Fruit fly (Drosophila melanogaster): ENCODE data around the gene CheB38a.

dm6 chr2L:20805624-20806339, 12.6 kb downstream of the CheB38a start:
- peak; percentile 54 for TF ChIP-seq CG34367 (tag; optimal IDR thresholded peaks at IDR 0.05)
- TF ChIP-seq CG8301 (tag; optimal IDR thresholded peaks at IDR 0.05), result peak; percentile 46
- TF ChIP-seq Pif1B (GFP tag; optimal IDR thresholded peaks at IDR 0.05), result peak; percentile 72
- TF ChIP-seq D1 (tag; optimal IDR thresholded peaks at IDR 0.05), result peak; percentile 32
- peak; percentile 70 for TF ChIP-seq CG8159 (tag; optimal IDR thresholded peaks at IDR 0.05)
- no peak for TF ChIP-seq EcR (GFP tag; optimal IDR thresholded peaks at IDR 0.05)
- TF ChIP-seq CG14655 (GFP tag; optimal IDR thresholded peaks at IDR 0.05), result peak; percentile 61
- peak; percentile 68 for TF ChIP-seq Snoo (tag; optimal IDR thresholded peaks at IDR 0.05)
- peak; percentile 50 for TF ChIP-seq CG9948 (tag; optimal IDR thresholded peaks at IDR 0.05)
- TF ChIP-seq CG4496 (GFP tag; IDR thresholded peaks at IDR 0.05), result peak; percentile 77
- TF ChIP-seq CG15710 (tag; optimal IDR thresholded peaks at IDR 0.05), result peak; percentile 63
- TF ChIP-seq fd96Ca (GFP tag; IDR thresholded peaks at IDR 0.05), result peak; percentile 71
- TF ChIP-seq CG17806 (tag; optimal IDR thresholded peaks at IDR 0.05), result peak; percentile 61
